Worm (Caenorhabditis elegans) whole organism, L4/young adult: ENCODE measurements around the gene cul-2.

Experiments used
- W03F9.2 ChIP-seq: fragments of 150-350 bp; optimal IDR thresholded peaks from 2 replicates; lab custom pipeline; 2014; ENCODE audit warnings: missing biosample characterization, missing genetic modification characterization
- dao-5 ChIP-seq: sonication (generic microtip); optimal IDR thresholded peaks from 2 replicates; lab custom pipeline; 2016; ENCODE audit warnings: missing genotype, missing genetic modification characterization, moderate library complexity, missing compliant biosample characterization

DNA sequence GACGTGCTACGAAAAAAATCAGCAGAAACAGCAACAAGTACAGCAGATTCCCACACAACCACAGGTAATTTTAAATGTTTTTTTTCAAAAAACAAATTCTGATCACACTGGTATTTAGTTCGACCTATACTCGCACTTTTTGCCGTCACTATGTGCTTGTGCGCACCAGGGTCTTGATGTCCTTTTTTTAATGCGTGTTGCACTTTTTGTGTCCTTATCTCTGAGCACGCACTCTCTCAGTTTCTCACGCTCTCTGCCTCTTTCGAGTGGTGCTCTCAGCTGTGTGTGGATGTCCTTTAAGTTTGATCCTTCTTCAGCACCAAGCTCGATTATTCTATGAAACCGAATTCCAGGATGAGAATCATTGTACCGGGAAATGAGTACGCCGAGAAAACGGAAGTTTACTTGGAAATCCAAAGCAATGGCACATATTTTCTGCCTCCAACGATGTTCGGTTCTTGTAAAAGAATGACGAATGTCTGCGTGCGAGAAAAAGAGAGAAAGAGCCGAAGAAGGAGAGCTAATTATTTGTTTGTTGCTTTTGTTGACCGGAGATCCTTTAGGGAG is 31.4 kb downstream of the cul-2 start:
- TF ChIP-seq dao-5 (tag; lab: Kevin White, UChicago), result no peak
- no peak for TF ChIP-seq W03F9.2 (tag; lab: Kevin White, UChicago)
